Worm (Caenorhabditis elegans) whole organism, midembryonic: Measurements from ENCODE around the gene C08F11.3.

Source experiments
- cog-1 ChIP-seq: sonication (generic microtip); optimal IDR thresholded peaks from 2 replicates; lab custom pipeline; 2016; ENCODE audit warnings: missing genetic modification characterization, missing compliant biosample characterization
- flt-1 ChIP-seq: fragments of 200-800 bp; sonication (Bioruptor generic); IDR thresholded peaks from 2 replicates; pipeline ENCODE4 v1.3.6; 2022; ENCODE audit warnings: missing genetic modification characterization, missing compliant biosample characterization
- klf-2 ChIP-seq: fragments of 200-800 bp; sonication (Bioruptor generic); conservative IDR thresholded peaks from 2 replicates; pipeline ENCODE4 v1.3.6; 2022; ENCODE audit warnings: missing genetic modification reagents, missing genetic modification characterization, missing compliant biosample characterization
- med-1 ChIP-seq: sonication (generic microtip); optimal IDR thresholded peaks from 2 replicates; lab custom pipeline; 2017; ENCODE audit warnings: missing genetic modification characterization, mild to moderate bottlenecking, missing compliant biosample characterization, antibody characterized with exemption, missing genetic modification reagents; ENCODE audit not compliant: insufficient read depth
- tab-1 ChIP-seq: fragments of 200-800 bp; sonication (Bioruptor generic); IDR thresholded peaks from 2 replicates; pipeline ENCODE4 v1.3.6; 2022; ENCODE audit warnings: missing genetic modification characterization, missing compliant biosample characterization
- ztf-23 ChIP-seq: fragments of 200-800 bp; sonication (Bioruptor generic); IDR thresholded peaks from 2 replicates; pipeline ENCODE4 v1.3.6; 2022; ENCODE audit warnings: missing genetic modification reagents, missing genetic modification characterization, missing compliant biosample characterization
- ztf-29 ChIP-seq: fragments of 200-800 bp; sonication (Bioruptor generic); IDR thresholded peaks from 2 replicates; pipeline ENCODE4 v1.3.6; 2022; ENCODE audit warnings: missing genetic modification reagents, missing genetic modification characterization, missing compliant biosample characterization

- TF ChIP-seq cog-1 (tag; lab: Kevin White, UChicago) = no peak
- TF ChIP-seq klf-2 (GFP tag; lab: Robert Waterston, UW) = no peak
- no peak for TF ChIP-seq med-1
- no peak for TF ChIP-seq flt-1 (GFP tag; lab: Robert Waterston, UW)
- no peak for TF ChIP-seq tab-1 (GFP tag; lab: Robert Waterston, UW)
- no peak for TF ChIP-seq ztf-23
- no peak for TF ChIP-seq ztf-29 (GFP tag; lab: Robert Waterston, UW)
Observed at ce11 chrIV:13609755-13610154, 9.5 kb upstream of the C08F11.3 start, which contains the start of gene C08F11.13.
